Worm (Caenorhabditis elegans) whole organism, L3 larva: ENCODE measurements around the gene glna-1.

Experiments
- R02D3.7 ChIP-seq: fragments of 150-350 bp; optimal IDR thresholded peaks from 2 replicates; lab custom pipeline; 2014; ENCODE audit warnings: missing biosample characterization, missing genetic modification characterization
- ZK546.5 ChIP-seq: sonication (generic microtip); optimal IDR thresholded peaks from 2 replicates; lab custom pipeline; 2017; ENCODE audit warnings: missing biosample characterization, missing genetic modification characterization
- aly-2 ChIP-seq: fragments of 150-350 bp; optimal IDR thresholded peaks from 2 replicates; lab custom pipeline; 2014; ENCODE audit warnings: missing biosample characterization, missing genetic modification characterization
- ama-1 ChIP-seq: fragments of 150-350 bp; optimal IDR thresholded peaks from 2 replicates; lab custom pipeline; 2018
- ceh-16 ChIP-seq: sonication (generic microtip); optimal IDR thresholded peaks from 2 replicates; lab custom pipeline; 2017; ENCODE audit warnings: missing biosample characterization, missing genetic modification characterization
- ceh-82 ChIP-seq: fragments of 150-350 bp; optimal IDR thresholded peaks from 2 replicates; lab custom pipeline; 2014; ENCODE audit warnings: missing biosample characterization, missing genetic modification characterization
- ceh-9 ChIP-seq: sonication (generic microtip); optimal IDR thresholded peaks from 2 replicates; lab custom pipeline; 2018; ENCODE audit warnings: missing biosample characterization, missing genetic modification characterization
- daf-12 ChIP-seq: fragments of 150-350 bp; optimal IDR thresholded peaks from 2 replicates; lab custom pipeline; 2014; ENCODE audit warnings: missing biosample characterization, missing genetic modification reagents, missing genetic modification characterization
- egl-27 ChIP-seq: sonication (generic microtip); optimal IDR thresholded peaks from 4 replicates; lab custom pipeline; 2017; ENCODE audit warnings: missing biosample characterization, missing genetic modification reagents, missing genetic modification characterization
- egl-5 ChIP-seq: fragments of 150-350 bp; optimal IDR thresholded peaks from 2 replicates; lab custom pipeline; 2017; ENCODE audit warnings: missing biosample characterization, missing genetic modification reagents, missing genetic modification characterization, inconsistent platforms
- elt-2 ChIP-seq: sonication (generic microtip); optimal IDR thresholded peaks from 2 replicates; lab custom pipeline; 2016; ENCODE audit warnings: missing genetic modification reagents, mild to moderate bottlenecking, missing genetic modification characterization, missing compliant biosample characterization
- elt-3 ChIP-seq, 3 experiments: fragments of 150-350 bp in 1 of 3; sonication (generic microtip) in 2 of 3; optimal IDR thresholded peaks; 2 replicates in 2 of 3; 4 replicates in 1 of 3; lab custom pipeline; 2014 to 2017; ENCODE audit warnings: missing biosample characterization in 3 of 3, missing genetic modification characterization in 3 of 3
- fkh-2 ChIP-seq: fragments of 150-350 bp; optimal IDR thresholded peaks from 2 replicates; lab custom pipeline; 2014; ENCODE audit warnings: missing biosample characterization, missing genetic modification reagents, missing genetic modification characterization
- fos-1 ChIP-seq: fragments of 150-350 bp; optimal IDR thresholded peaks from 2 replicates; lab custom pipeline; 2014; ENCODE audit warnings: missing biosample characterization, missing genetic modification characterization
- hmg-11 ChIP-seq: sonication (generic microtip); optimal IDR thresholded peaks from 2 replicates; lab custom pipeline; 2016; ENCODE audit warnings: missing genetic modification characterization, missing compliant biosample characterization
- jun-1 ChIP-seq: fragments of 150-350 bp; optimal IDR thresholded peaks from 2 replicates; lab custom pipeline; 2014; ENCODE audit warnings: missing biosample characterization, missing genetic modification reagents, missing genetic modification characterization
- lin-15B ChIP-seq: fragments of 150-350 bp; optimal IDR thresholded peaks from 2 replicates; lab custom pipeline; 2014; ENCODE audit warnings: missing biosample characterization, missing genetic modification characterization
- lsy-12 ChIP-seq: sonication (generic microtip); optimal IDR thresholded peaks from 2 replicates; lab custom pipeline; 2016; ENCODE audit warnings: mild to moderate bottlenecking, missing genetic modification characterization, missing compliant biosample characterization
- mdl-1 ChIP-seq: fragments of 150-350 bp; optimal IDR thresholded peaks from 2 replicates; lab custom pipeline; 2014; ENCODE audit warnings: missing biosample characterization, missing genetic modification characterization
- mml-1 ChIP-seq: fragments of 150-350 bp; sonication (generic microtip); optimal IDR thresholded peaks from 3 replicates; lab custom pipeline; 2014; ENCODE audit warnings: missing biosample characterization, missing genetic modification characterization
- nfya-1 ChIP-seq: sonication (generic microtip); optimal IDR thresholded peaks from 2 replicates; lab custom pipeline; 2017; ENCODE audit warnings: missing genetic modification characterization, mild to moderate bottlenecking, missing compliant biosample characterization, antibody characterized with exemption, moderate library complexity; ENCODE audit not compliant: insufficient read depth
- nhr-11 ChIP-seq: fragments of 150-350 bp; optimal IDR thresholded peaks from 2 replicates; lab custom pipeline; 2014; ENCODE audit warnings: missing biosample characterization, missing genetic modification characterization
- nhr-12 ChIP-seq: fragments of 150-350 bp; optimal IDR thresholded peaks from 2 replicates; lab custom pipeline; 2014; ENCODE audit warnings: missing biosample characterization, missing genetic modification characterization
- nhr-23 ChIP-seq: fragments of 150-350 bp; optimal IDR thresholded peaks from 2 replicates; lab custom pipeline; 2014; ENCODE audit warnings: missing biosample characterization, missing genetic modification reagents, missing genetic modification characterization
- nhr-237 ChIP-seq: fragments of 150-350 bp; optimal IDR thresholded peaks from 2 replicates; lab custom pipeline; 2014; ENCODE audit warnings: missing biosample characterization, missing genetic modification characterization
- nhr-43 ChIP-seq: sonication (generic microtip); optimal IDR thresholded peaks from 2 replicates; lab custom pipeline; 2016; ENCODE audit warnings: mild to moderate bottlenecking, missing genetic modification characterization, missing compliant biosample characterization; ENCODE audit not compliant: poor library complexity, severe bottlenecking
- nhr-77 ChIP-seq: fragments of 150-350 bp; optimal IDR thresholded peaks from 2 replicates; lab custom pipeline; 2014; ENCODE audit warnings: missing biosample characterization, missing genetic modification characterization
- pha-4 ChIP-seq: fragments of 150-350 bp; optimal IDR thresholded peaks from 2 replicates; lab custom pipeline; 2014; ENCODE audit warnings: missing biosample characterization, missing genetic modification reagents, missing genetic modification characterization
- pqm-1 ChIP-seq: fragments of 150-350 bp; optimal IDR thresholded peaks from 2 replicates; lab custom pipeline; 2017; ENCODE audit warnings: missing biosample characterization, missing genetic modification characterization, inconsistent platforms
- sea-2 ChIP-seq: fragments of 150-350 bp; sonication (generic microtip); optimal IDR thresholded peaks from 4 replicates; lab custom pipeline; 2014; ENCODE audit warnings: missing biosample characterization, missing genetic modification reagents, missing genetic modification characterization
- tbx-2 ChIP-seq: sonication (generic microtip); optimal IDR thresholded peaks from 2 replicates; lab custom pipeline; 2016; ENCODE audit warnings: mild to moderate bottlenecking, missing genetic modification characterization, missing compliant biosample characterization
- unc-39 ChIP-seq: sonication (generic microtip); optimal IDR thresholded peaks from 4 replicates; lab custom pipeline; 2017; ENCODE audit warnings: missing biosample characterization, missing genetic modification characterization
- unc-62 ChIP-seq: fragments of 150-350 bp; sonication (generic microtip); optimal IDR thresholded peaks from 4 replicates; lab custom pipeline; 2014; ENCODE audit warnings: missing biosample characterization, missing genetic modification reagents, missing genetic modification characterization

glna-1 gene

DNA sequence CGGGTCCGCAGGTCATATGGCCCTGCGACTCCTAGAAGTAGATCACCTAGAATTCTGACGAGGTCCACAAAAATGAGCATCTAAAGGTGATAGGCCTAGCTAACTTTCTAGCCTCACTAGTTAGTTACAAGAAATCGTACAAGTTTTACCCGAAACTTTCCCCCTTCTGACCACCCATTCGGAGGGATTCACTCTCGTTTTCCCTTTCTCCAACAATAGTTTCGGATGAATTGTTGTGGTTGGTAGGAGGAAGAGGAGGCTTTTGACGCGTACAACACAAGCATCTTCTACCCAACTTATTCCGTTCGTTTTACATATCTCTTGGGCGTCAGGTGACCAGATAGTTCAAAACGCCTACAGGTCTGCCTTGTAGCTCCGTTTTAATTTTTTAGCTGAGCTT, 31.7 kb downstream of the glna-1 start:
- TF ChIP-seq ceh-82 (tag; lab: Kevin White, UChicago) (no peak), hmg-11 (tag; lab: Kevin White, UChicago) (no peak), nhr-77 (tag; lab: Kevin White, UChicago) (no peak), ceh-16 (no peak), ZK546.5 (no peak), lsy-12 (no peak)

DNA sequence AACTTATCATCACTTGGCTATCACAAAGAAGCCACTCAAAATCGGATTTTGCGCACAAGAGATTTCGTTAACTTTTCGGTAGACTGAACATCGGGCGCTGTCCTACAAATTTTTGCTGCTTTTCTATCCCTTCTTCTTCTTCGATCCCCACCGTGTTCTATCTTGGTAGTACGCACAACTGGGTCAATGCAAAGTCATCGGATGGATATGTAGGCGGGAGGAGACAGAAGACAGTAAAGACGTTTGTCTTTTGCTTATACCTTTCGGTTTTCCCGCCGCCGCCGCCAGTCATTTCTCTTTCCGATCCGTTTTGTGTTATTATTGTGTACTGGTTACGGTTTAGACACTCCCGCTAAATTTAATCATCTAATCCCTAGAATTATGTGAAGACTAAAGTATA, 33.2 kb downstream of the glna-1 start:
- TF ChIP-seq unc-39 (no peak), nhr-23 (tag; lab: Kevin White, UChicago) (peak; percentile 78), fos-1 (tag; lab: Kevin White, UChicago) (no peak)

DNA sequence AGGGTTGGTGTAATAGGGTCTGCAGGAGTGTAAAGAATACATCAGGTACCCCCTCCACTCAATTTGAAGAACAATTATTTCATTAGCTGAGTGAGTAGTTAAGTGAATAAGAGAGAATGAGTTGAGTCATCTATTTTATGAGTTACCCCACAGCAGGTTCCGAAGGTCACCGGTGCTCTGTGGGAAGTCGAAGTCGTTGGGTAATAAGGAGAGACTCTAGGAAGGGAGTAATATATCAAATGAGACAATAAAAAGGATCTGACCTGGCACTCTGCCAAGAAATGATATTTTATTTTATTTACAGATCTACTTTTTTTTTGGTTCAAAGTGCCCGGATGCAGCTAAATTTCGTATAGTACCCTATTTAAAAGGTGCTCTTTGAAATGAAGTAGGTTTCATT, 35.3 kb downstream of the glna-1 start, which contains the start of gene C09F9.1:
TSS of gene C09F9.1 (plus strand) at position 301 of the 400 bp plus-strand sequence.
- TF ChIP-seq unc-62 (GFP tag; lab: Kevin White, UChicago) (no peak), hmg-11 (tag; lab: Kevin White, UChicago) (no peak), nhr-237 (tag; lab: Kevin White, UChicago) (no peak), elt-3 (tag; optimal IDR thresholded peaks at IDR 0.05; lab: Kevin White, UChicago) (no peak), ceh-9 (tag; lab: Kevin White, UChicago) (no peak), nhr-77 (tag; lab: Kevin White, UChicago) (no peak), fos-1 (tag; lab: Kevin White, UChicago) (no peak), nhr-12 (tag; lab: Kevin White, UChicago) (no peak), egl-5 (tag; lab: Kevin White, UChicago) (no peak), jun-1 (tag; lab: Kevin White, UChicago) (no peak), ama-1 (lab: Kevin White, UChicago) (no peak), daf-12 (tag; lab: Kevin White, UChicago) (no peak), unc-39 (no peak), elt-2 (tag; lab: Kevin White, UChicago) (no peak), nhr-23 (tag; lab: Kevin White, UChicago) (no peak), nfya-1 (no peak), nhr-11 (no peak), mml-1 (no peak), sea-2 (GFP tag; lab: Kevin White, UChicago) (no peak)

DNA sequence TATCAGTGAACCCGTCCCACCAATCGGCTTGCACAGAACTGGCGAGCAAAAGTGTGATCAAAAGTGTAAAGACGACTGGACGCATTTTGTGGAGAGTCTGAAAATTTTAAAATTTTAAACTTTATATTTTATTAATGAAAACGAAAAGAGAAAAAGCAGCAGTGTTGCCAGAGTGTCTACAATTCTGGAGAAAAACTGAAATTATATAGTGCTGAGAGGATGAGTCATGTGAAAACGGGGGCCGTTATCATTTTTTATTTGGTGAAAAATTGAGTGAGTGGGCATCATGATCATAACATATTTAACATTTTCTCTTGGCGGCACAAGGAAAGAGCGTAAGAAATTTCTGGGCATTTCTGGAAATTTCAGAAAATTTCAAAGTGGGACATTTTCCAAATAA, 38.1 kb downstream of the glna-1 start, which contains the start of gene K02B7.3:
TSS of gene K02B7.3 (minus strand) at position 101 of the 400 bp plus-strand sequence.
- no peak for TF ChIP-seq nhr-43 (tag; lab: Kevin White, UChicago)
- TF ChIP-seq mdl-1 (tag; lab: Kevin White, UChicago): no peak
- no peak for TF ChIP-seq mml-1
- TF ChIP-seq tbx-2 (tag; lab: Kevin White, UChicago): no peak
- TF ChIP-seq egl-27 (tag; lab: Kevin White, UChicago): no peak
- no peak for TF ChIP-seq pqm-1 (tag; lab: Kevin White, UChicago)
- TF ChIP-seq fkh-2 (tag; lab: Kevin White, UChicago): no peak
- no peak for TF ChIP-seq ama-1 (lab: Kevin White, UChicago)
- no peak for TF ChIP-seq daf-12 (tag; lab: Kevin White, UChicago)
- TF ChIP-seq sea-2 (GFP tag; lab: Kevin White, UChicago): no peak
- no peak for TF ChIP-seq jun-1 (tag; lab: Kevin White, UChicago)
- TF ChIP-seq lin-15B: no peak
- TF ChIP-seq egl-5 (tag; lab: Kevin White, UChicago): no peak
- TF ChIP-seq fos-1 (tag; lab: Kevin White, UChicago): no peak

DNA sequence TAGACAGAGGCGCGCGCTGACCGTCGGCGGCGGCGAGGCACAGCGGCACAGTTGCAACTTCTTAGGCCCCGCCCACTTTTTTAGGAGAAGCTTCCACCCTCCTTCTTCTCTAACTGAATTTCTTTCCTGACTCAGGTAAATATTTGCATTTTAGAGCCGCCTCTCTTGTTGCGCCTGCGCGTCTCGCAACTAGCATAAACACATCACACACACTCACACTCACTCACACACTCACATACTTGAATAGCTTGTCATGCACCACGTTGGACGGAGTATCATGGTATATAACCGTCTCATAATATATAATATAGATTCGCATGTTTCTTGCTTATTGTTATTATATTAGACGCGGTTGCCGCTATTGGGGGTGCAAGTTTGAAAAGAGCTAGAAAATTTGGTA, 48.9 kb downstream of the glna-1 start, which contains the start of gene unc-52:
TSS of gene unc-52 (minus strand) at position 80 of the 400 bp plus-strand sequence.
- TF ChIP-seq pha-4 (tag; lab: Kevin White, UChicago) (peak; percentile 76), nhr-11 (no peak), R02D3.7 (tag; lab: Kevin White, UChicago) (no peak), aly-2 (tag; lab: Kevin White, UChicago) (no peak)
- TF ChIP-seq, all 47 proteins: peak for 1
